Fruit fly (Drosophila melanogaster) whole organism, embryonic: ENCODE measurements around the gene snk.

Experiments used
- Abd-B ChIP-seq: fragments of 200-800 bp; sonication (Bioruptor generic); optimal IDR thresholded peaks from 2 replicates; lab custom pipeline; 2018; ENCODE audit warnings: missing biosample characterization, mild to moderate bottlenecking, missing genetic modification characterization, moderate library complexity
- Atf3 ChIP-seq: fragments of 200-800 bp; sonication (Bioruptor generic); optimal IDR thresholded peaks from 3 replicates; lab custom pipeline; 2016; ENCODE audit warnings: missing biosample characterization, missing genetic modification characterization
- Bgb ChIP-seq: fragments of 200-800 bp; sonication (Bioruptor generic); IDR thresholded peaks from 2 replicates; pipeline ENCODE4 v1.3.6; 2022; ENCODE audit warnings: missing biosample characterization, missing genetic modification characterization; ENCODE audit not compliant: partially characterized antibody
- CG11085 ChIP-seq: fragments of 200-800 bp; sonication (Bioruptor generic); IDR thresholded peaks from 2 replicates; pipeline ENCODE4 v1.3.6; 2022; ENCODE audit warnings: missing biosample characterization, missing genetic modification characterization
- CG12155 ChIP-seq: fragments of 200-800 bp; sonication (Bioruptor generic); optimal IDR thresholded peaks from 3 replicates; lab custom pipeline; 2016; ENCODE audit warnings: missing biosample characterization, missing genetic modification characterization
- CG13296 ChIP-seq: fragments of 200-800 bp; sonication (Bioruptor generic); optimal IDR thresholded peaks from 3 replicates; lab custom pipeline; 2018; ENCODE audit warnings: missing biosample characterization, mild to moderate bottlenecking, missing genetic modification characterization
- CG15269 ChIP-seq: fragments of 200-800 bp; sonication (Bioruptor generic); optimal IDR thresholded peaks from 2 replicates; lab custom pipeline; 2018; ENCODE audit warnings: missing biosample characterization, mild to moderate bottlenecking, missing genetic modification characterization, moderate library complexity
- CG16815 ChIP-seq: fragments of 200-800 bp; sonication (Bioruptor generic); optimal IDR thresholded peaks from 3 replicates; lab custom pipeline; 2017; ENCODE audit warnings: missing biosample characterization, mild to moderate bottlenecking, missing genetic modification characterization
- CG17361 ChIP-seq: fragments of 200-800 bp; sonication (Bioruptor generic); IDR thresholded peaks from 3 replicates; pipeline ENCODE4 v1.3.6; 2022; ENCODE audit warnings: missing biosample characterization, missing genetic modification characterization
- CG1832 ChIP-seq: fragments of 200-800 bp; sonication (Bioruptor generic); optimal IDR thresholded peaks from 2 replicates; lab custom pipeline; 2017; ENCODE audit warnings: missing biosample characterization, mild to moderate bottlenecking, missing genetic modification characterization, inconsistent platforms
- CG18599 ChIP-seq: fragments of 200-800 bp; sonication (Bioruptor generic); optimal IDR thresholded peaks from 3 replicates; lab custom pipeline; 2017; ENCODE audit warnings: missing biosample characterization, missing genetic modification characterization, mild to moderate bottlenecking, moderate library complexity, missing genetic modification reagents
- CG2678 ChIP-seq: fragments of 200-800 bp; sonication (Bioruptor generic); optimal IDR thresholded peaks from 3 replicates; lab custom pipeline; 2019; ENCODE audit warnings: missing biosample characterization, mild to moderate bottlenecking, missing genetic modification characterization, moderate library complexity
- CG30403 ChIP-seq: fragments of 200-800 bp; sonication (Bioruptor generic); optimal IDR thresholded peaks from 3 replicates; lab custom pipeline; 2016; ENCODE audit warnings: missing biosample characterization, missing genetic modification characterization
- CG32772 ChIP-seq: fragments of 200-800 bp; sonication (Bioruptor generic); IDR thresholded peaks from 2 replicates; pipeline ENCODE4 v1.3.6; 2022; ENCODE audit warnings: missing biosample characterization, missing genetic modification characterization
- CG3281 ChIP-seq: fragments of 200-800 bp; sonication (Bioruptor generic); optimal IDR thresholded peaks from 3 replicates; lab custom pipeline; 2017; ENCODE audit warnings: missing biosample characterization, mild to moderate bottlenecking, missing genetic modification characterization
- CG34376 ChIP-seq: fragments of 200-800 bp; sonication (Bioruptor generic); optimal IDR thresholded peaks from 2 replicates; lab custom pipeline; 2018; ENCODE audit warnings: missing biosample characterization, mild to moderate bottlenecking, missing genetic modification characterization
- CG42726 ChIP-seq: fragments of 200-800 bp; sonication (Bioruptor generic); IDR thresholded peaks from 2 replicates; pipeline ENCODE4 v1.3.6; 2022; ENCODE audit warnings: missing biosample characterization, missing genetic modification characterization; ENCODE audit not compliant: partially characterized antibody
- CG5245 ChIP-seq: fragments of 200-800 bp; sonication (Bioruptor generic); optimal IDR thresholded peaks from 3 replicates; lab custom pipeline; 2016; ENCODE audit warnings: missing biosample characterization, missing genetic modification characterization
- CG9609 ChIP-seq: fragments of 200-800 bp; sonication (Bioruptor generic); optimal IDR thresholded peaks from 3 replicates; lab custom pipeline; 2016; ENCODE audit warnings: missing biosample characterization, missing genetic modification characterization
- CG9876 ChIP-seq: fragments of 200-800 bp; sonication (Bioruptor generic); optimal IDR thresholded peaks from 2 replicates; lab custom pipeline; 2016; ENCODE audit warnings: missing biosample characterization, missing genetic modification characterization
- CoRest ChIP-seq: fragments of 200-800 bp; sonication (Bioruptor generic); optimal IDR thresholded peaks from 3 replicates; lab custom pipeline; 2018; ENCODE audit warnings: missing biosample characterization, mild to moderate bottlenecking, missing genetic modification characterization, moderate library complexity
- D ChIP-seq, 2 experiments: fragments of 200-800 bp in 1 of 2; fragments of >200 bp in 1 of 2; sonication (Bioruptor generic) in 1 of 2; optimal IDR thresholded peaks; 2 replicates in 1 of 2; 3 replicates in 1 of 2; lab custom pipeline; 2017; ENCODE audit warnings: mild to moderate bottlenecking in 1 of 2, missing biosample characterization in 1 of 2, missing genetic modification characterization in 1 of 2, missing genetic modification reagents in 1 of 2
- Ets65A ChIP-seq: fragments of 200-800 bp; sonication (Bioruptor generic); peaks from one replicate; lab custom pipeline; 2016; ENCODE audit warnings: missing biosample characterization, missing genetic modification characterization
- HHEX ChIP-seq: fragments of 200-800 bp; sonication (Bioruptor generic); optimal IDR thresholded peaks from 3 replicates; lab custom pipeline; 2017; ENCODE audit warnings: missing biosample characterization, mild to moderate bottlenecking, missing genetic modification characterization, missing genetic modification reagents
- NFAT ChIP-seq: fragments of 200-800 bp; sonication (Bioruptor generic); IDR thresholded peaks from 2 replicates; pipeline ENCODE4 v1.3.6; 2022; ENCODE audit warnings: missing biosample characterization, missing genetic modification characterization
- Scr ChIP-seq: fragments of 200-800 bp; sonication (Bioruptor generic); IDR thresholded peaks from 2 replicates; pipeline ENCODE4 v1.3.6; 2022; ENCODE audit warnings: missing biosample characterization, missing genetic modification characterization; ENCODE audit not compliant: partially characterized antibody
- Tbp ChIP-seq: fragments of >200 bp; optimal IDR thresholded peaks from 2 replicates; lab custom pipeline; 2018; ENCODE audit warnings: missing biosample characterization, missing genetic modification characterization
- Usf ChIP-seq: fragments of 200-800 bp; sonication (Bioruptor generic); optimal IDR thresholded peaks from 2 replicates; lab custom pipeline; 2017; ENCODE audit warnings: missing genotype, missing biosample characterization, missing genetic modification characterization
- aop ChIP-seq: fragments of 200-800 bp; sonication (Bioruptor generic); IDR thresholded peaks from 2 replicates; pipeline ENCODE4 v1.3.6; 2022; ENCODE audit warnings: missing biosample characterization, missing genetic modification characterization
- bcd ChIP-seq: fragments of 200-800 bp; sonication (Bioruptor generic); optimal IDR thresholded peaks from 2 replicates; lab custom pipeline; 2017; ENCODE audit warnings: missing biosample characterization, mild to moderate bottlenecking, missing genetic modification characterization
- chinmo ChIP-seq: fragments of 200-800 bp; sonication (Bioruptor generic); IDR thresholded peaks from 4 replicates; pipeline ENCODE4 v1.3.6; 2022; ENCODE audit warnings: missing biosample characterization, missing genetic modification characterization; ENCODE audit not compliant: partially characterized antibody
- corto ChIP-seq: fragments of 200-800 bp; sonication (Bioruptor generic); optimal IDR thresholded peaks from 2 replicates; lab custom pipeline; 2016; ENCODE audit warnings: missing biosample characterization, mild to moderate bottlenecking, missing genetic modification characterization, moderate library complexity
- danr ChIP-seq: fragments of 200-800 bp; sonication (Bioruptor generic); IDR thresholded peaks from 2 replicates; pipeline ENCODE4 v1.3.6; 2022; ENCODE audit warnings: missing biosample characterization, missing genetic modification characterization
- dimm ChIP-seq: fragments of 200-800 bp; sonication (Bioruptor generic); IDR thresholded peaks from 2 replicates; pipeline ENCODE4 v1.3.6; 2022; ENCODE audit warnings: missing biosample characterization, missing genetic modification characterization
- ewg ChIP-seq: fragments of 200-800 bp; sonication (Bioruptor generic); optimal IDR thresholded peaks from 3 replicates; lab custom pipeline; 2017; ENCODE audit warnings: mild to moderate bottlenecking, missing biosample characterization, missing genetic modification reagents, missing genetic modification characterization
- ftz-f1 ChIP-seq: fragments of 200-800 bp; sonication (Bioruptor generic); optimal IDR thresholded peaks from 2 replicates; lab custom pipeline; 2016; ENCODE audit warnings: missing biosample characterization, missing genetic modification characterization
- gcm ChIP-seq: fragments of 200-800 bp; sonication (Bioruptor generic); optimal IDR thresholded peaks from 2 replicates; lab custom pipeline; 2019; ENCODE audit warnings: missing biosample characterization, mild to moderate bottlenecking, missing genetic modification characterization, moderate library complexity
- gem ChIP-seq: fragments of 200-800 bp; sonication (Bioruptor generic); optimal IDR thresholded peaks from 2 replicates; lab custom pipeline; 2019; ENCODE audit warnings: missing biosample characterization, mild to moderate bottlenecking, missing genetic modification characterization, moderate library complexity
- her ChIP-seq: fragments of 200-800 bp; sonication (Bioruptor generic); optimal IDR thresholded peaks from 2 replicates; lab custom pipeline; 2016; ENCODE audit warnings: missing biosample characterization, missing genetic modification characterization
- insv ChIP-seq, 2 experiments: fragments of 200-800 bp; sonication (Bioruptor generic); optimal IDR thresholded peaks; 3 replicates each; lab custom pipeline; 2016 to 2018; ENCODE audit warnings: missing biosample characterization in 2 of 2, missing genetic modification characterization in 2 of 2
- lov ChIP-seq, 2 experiments: fragments of 200-800 bp in 1 of 2; fragments of >200 bp in 1 of 2; sonication (Bioruptor generic) in 1 of 2; IDR thresholded peaks in 1 of 2; optimal IDR thresholded peaks in 1 of 2; 2 replicates in 1 of 2; 3 replicates in 1 of 2; pipeline versions ENCODE4 v1.3.6 to Lab custom; 2017 to 2022; ENCODE audit warnings: missing biosample characterization in 1 of 2, missing genetic modification characterization in 1 of 2
- mld ChIP-seq: fragments of 200-800 bp; sonication (Bioruptor generic); IDR thresholded peaks from 3 replicates; pipeline ENCODE4 v1.3.6; 2022; ENCODE audit warnings: missing biosample characterization, missing genetic modification characterization; ENCODE audit not compliant: partially characterized antibody
- row ChIP-seq: fragments of 200-800 bp; sonication (Bioruptor generic); IDR thresholded peaks from 3 replicates; pipeline ENCODE4 v1.3.6; 2022; ENCODE audit warnings: missing biosample characterization, missing genetic modification characterization
- salm ChIP-seq: fragments of 200-800 bp; sonication (Bioruptor generic); optimal IDR thresholded peaks from 2 replicates; lab custom pipeline; 2018; ENCODE audit warnings: missing biosample characterization, mild to moderate bottlenecking, missing genetic modification characterization
- sd ChIP-seq: fragments of 200-800 bp; sonication (Bioruptor generic); optimal IDR thresholded peaks from 3 replicates; lab custom pipeline; 2018; ENCODE audit warnings: missing biosample characterization, mild to moderate bottlenecking, missing genetic modification characterization, moderate library complexity
- sug ChIP-seq: fragments of 200-800 bp; optimal IDR thresholded peaks from 2 replicates; lab custom pipeline; 2019; ENCODE audit warnings: missing biosample characterization, mild to moderate bottlenecking, missing genetic modification characterization, moderate library complexity
- tap ChIP-seq: fragments of 200-800 bp; optimal IDR thresholded peaks from 3 replicates; lab custom pipeline; 2019; ENCODE audit warnings: missing biosample characterization, mild to moderate bottlenecking, missing genetic modification characterization, moderate library complexity

The snk gene

dm6 chr3R:13015811-13016766 is 26.5 kb downstream of the snk start (continued):
- TF ChIP-seq D (optimal IDR thresholded peaks at IDR 0.05; lab: Kevin White, UChicago) (no peak), D (GFP tag; optimal IDR thresholded peaks at IDR 0.05; lab: Kevin White, UChicago) (no peak), gem (tag; lab: Kevin White, UChicago) (peak; percentile 22), her (GFP tag; lab: Kevin White, UChicago) (no peak), tap (no peak), CoRest (tag; lab: Kevin White, UChicago) (peak; percentile 18), CG15269 (no peak), insv (GFP tag; optimal IDR thresholded peaks at IDR 0.05; lab: Kevin White, UChicago) (peak in 1 of 2 experiments; percentile 43), CG2678 (tag; lab: Kevin White, UChicago) (peak; percentile 20), CG30403 (GFP tag; lab: Kevin White, UChicago) (peak; percentile 28), sug (tag; lab: Kevin White, UChicago) (peak; percentile 48), CG11085 (GFP tag; lab: Robert Waterston, UW) (no peak), CG42726 (GFP tag; lab: Robert Waterston, UW) (no peak), CG34376 (GFP tag; lab: Kevin White, UChicago) (peak; percentile 34), CG18599 (GFP tag; lab: Kevin White, UChicago) (no peak), dimm (GFP tag; lab: Robert Waterston, UW) (no peak), ewg (GFP tag; lab: Kevin White, UChicago) (peak; percentile 78), Scr (GFP tag; lab: Robert Waterston, UW) (no peak), CG12155 (peak; percentile 7), Usf (no peak), HHEX (GFP tag; lab: Kevin White, UChicago) (no peak), salm (tag; lab: Kevin White, UChicago) (no peak), NFAT (GFP tag; lab: Robert Waterston, UW) (no peak), ftz-f1 (GFP tag; lab: Kevin White, UChicago) (no peak), CG17361 (0 out of 3 replicates have a peak, but pooled peaks have one; percentile 12), bcd (peak; percentile 0), CG5245 (GFP tag; lab: Kevin White, UChicago) (no peak), danr (GFP tag; lab: Robert Waterston, UW) (no peak), Atf3 (no peak), CG16815 (GFP tag; lab: Kevin White, UChicago) (no peak), Tbp (GFP tag; lab: Kevin White, UChicago) (peak; percentile 30), CG9609 (peak; percentile 39), aop (GFP tag; lab: Robert Waterston, UW) (no peak), CG3281 (GFP tag; lab: Kevin White, UChicago) (peak; percentile 16), chinmo (GFP tag; lab: Robert Waterston, UW) (peak; percentile 64; the same call in 2 of the 4 replicates), sd (tag; lab: Kevin White, UChicago) (peak; percentile 73), row (peak; percentile 73), gcm (GFP tag; lab: Kevin White, UChicago) (no peak), CG9876 (GFP tag; lab: Kevin White, UChicago) (no peak), Bgb (no peak), lov (optimal IDR thresholded peaks at IDR 0.05; lab: Kevin White, UChicago) (no peak), lov (GFP tag; IDR thresholded peaks at IDR 0.05; lab: Robert Waterston, UW) (0 out of 3 replicates have a peak, but pooled peaks have one; percentile 6), mld (no peak), CG13296 (GFP tag; lab: Kevin White, UChicago) (no peak), Abd-B (GFP tag; lab: Kevin White, UChicago) (no peak), CG32772 (peak; percentile 32; the same call in 1 of the 2 replicates), CG1832 (no peak), Ets65A (GFP tag; lab: Kevin White, UChicago) (no peak), corto (peak; percentile 42)
